Fruit fly (Drosophila melanogaster) whole organism, embryonic: ENCODE data around the gene park.

Source experiments
- CG18262 ChIP-seq: fragments of 200-800 bp; optimal IDR thresholded peaks from 3 replicates; lab custom pipeline; 2019; ENCODE audit warnings: missing biosample characterization, mild to moderate bottlenecking, missing genetic modification characterization, moderate library complexity
- bsh ChIP-seq, 2 experiments: fragments of 200-800 bp; sonication (Bioruptor generic); optimal IDR thresholded peaks; 2 replicates each; lab custom pipeline; 2017 to 2018; ENCODE audit warnings: mild to moderate bottlenecking in 2 of 2, missing biosample characterization in 2 of 2, missing genetic modification characterization in 2 of 2, moderate library complexity in 1 of 2
- disco-r ChIP-seq: fragments of 200-800 bp; sonication (Bioruptor generic); optimal IDR thresholded peaks from 2 replicates; lab custom pipeline; 2016; ENCODE audit warnings: missing biosample characterization, missing genetic modification characterization
- en ChIP-seq: fragments of 200-800 bp; sonication (Bioruptor generic); optimal IDR thresholded peaks from 2 replicates; lab custom pipeline; 2016; ENCODE audit warnings: missing biosample characterization, missing genetic modification characterization
- onecut ChIP-seq: fragments of 200-800 bp; sonication (Bioruptor generic); IDR thresholded peaks from 2 replicates; pipeline ENCODE4 v1.3.6; 2022; ENCODE audit warnings: missing biosample characterization, missing genetic modification characterization
- slou ChIP-seq: fragments of 200-800 bp; sonication (Bioruptor generic); optimal IDR thresholded peaks from 3 replicates; lab custom pipeline; 2016; ENCODE audit warnings: missing biosample characterization, missing genetic modification characterization
- ssp ChIP-seq: fragments of 200-800 bp; sonication (Bioruptor generic); IDR thresholded peaks from 2 replicates; pipeline ENCODE4 v1.3.6; 2022; ENCODE audit warnings: missing biosample characterization, missing genetic modification characterization
- toy ChIP-seq: fragments of 200-800 bp; sonication (Bioruptor generic); IDR thresholded peaks from 2 replicates; pipeline ENCODE4 v1.3.6; 2022; ENCODE audit warnings: missing biosample characterization, missing genetic modification characterization
- vvl ChIP-seq: fragments of 200-800 bp; sonication (Bioruptor generic); IDR thresholded peaks from 2 replicates; pipeline ENCODE4 v1.3.6; 2022; ENCODE audit warnings: missing biosample characterization, missing genetic modification characterization

DNA sequence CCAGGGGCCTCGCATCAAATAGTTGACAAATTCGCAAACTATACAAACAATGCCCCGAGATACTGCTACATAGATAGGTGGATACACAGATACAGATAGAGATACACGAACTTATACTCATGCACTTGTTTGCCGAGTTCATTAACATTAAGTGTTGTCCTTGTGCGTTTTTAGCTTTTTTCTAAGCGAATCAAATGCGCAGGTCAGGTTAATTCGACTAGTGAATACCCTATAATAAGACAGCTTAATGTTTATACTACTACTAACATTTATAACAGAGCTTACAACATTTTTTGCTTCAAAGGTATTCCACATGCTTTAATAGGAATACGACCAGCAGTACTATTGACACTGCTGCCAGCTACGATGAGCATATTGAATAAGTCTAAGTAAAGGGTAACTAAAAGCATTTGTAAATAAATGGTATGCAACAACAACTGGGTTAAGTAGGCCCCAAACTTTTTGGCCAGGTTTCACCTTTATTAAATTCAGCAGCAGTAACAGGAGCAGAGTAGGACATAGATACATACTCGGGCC, 44.9 kb upstream of the park start:
- TF ChIP-seq toy: no peak
- TF ChIP-seq ssp (GFP tag; lab: Robert Waterston, UW): no peak
- no peak for TF ChIP-seq slou
- no peak for TF ChIP-seq vvl (GFP tag; lab: Robert Waterston, UW)
- no peak for TF ChIP-seq en (GFP tag; lab: Kevin White, UChicago)
- TF ChIP-seq bsh (GFP tag; optimal IDR thresholded peaks at IDR 0.05; lab: Kevin White, UChicago): no peak
- TF ChIP-seq CG18262: no peak
- no peak for TF ChIP-seq disco-r (GFP tag; lab: Kevin White, UChicago)
- TF ChIP-seq onecut (GFP tag; lab: Robert Waterston, UW): no peak
